Worm (Caenorhabditis elegans) whole organism, L4/young adult: ENCODE results near the gene F13A7.14.

Experiments
- W03F9.2 ChIP-seq: fragments of 150-350 bp; optimal IDR thresholded peaks from 2 replicates; lab custom pipeline; 2014; ENCODE audit warnings: missing biosample characterization, missing genetic modification characterization
- dao-5 ChIP-seq: sonication (generic microtip); optimal IDR thresholded peaks from 2 replicates; lab custom pipeline; 2016; ENCODE audit warnings: missing genotype, missing genetic modification characterization, moderate library complexity, missing compliant biosample characterization

- TF ChIP-seq W03F9.2 (tag; lab: Kevin White, UChicago) (no peak), dao-5 (tag; lab: Kevin White, UChicago) (no peak)
Observed at ce11 chrV:16376430-16376948, 25.2 kb upstream of the F13A7.14 start.
